Worm (Caenorhabditis elegans) whole organism, L3 larva: Measurements from ENCODE around the gene C16C4.17.

Experiments used
- R02D3.7 ChIP-seq: fragments of 150-350 bp; optimal IDR thresholded peaks from 2 replicates; lab custom pipeline; 2014; ENCODE audit warnings: missing biosample characterization, missing genetic modification characterization
- aly-2 ChIP-seq: fragments of 150-350 bp; optimal IDR thresholded peaks from 2 replicates; lab custom pipeline; 2014; ENCODE audit warnings: missing biosample characterization, missing genetic modification characterization
- ama-1 ChIP-seq: fragments of 150-350 bp; optimal IDR thresholded peaks from 2 replicates; lab custom pipeline; 2018
- ceh-28 ChIP-seq: fragments of 150-350 bp; optimal IDR thresholded peaks from 2 replicates; lab custom pipeline; 2014; ENCODE audit warnings: missing biosample characterization, missing genetic modification reagents, missing genetic modification characterization
- fos-1 ChIP-seq: fragments of 150-350 bp; optimal IDR thresholded peaks from 2 replicates; lab custom pipeline; 2014; ENCODE audit warnings: missing biosample characterization, missing genetic modification characterization
- jun-1 ChIP-seq: fragments of 150-350 bp; optimal IDR thresholded peaks from 2 replicates; lab custom pipeline; 2014; ENCODE audit warnings: missing biosample characterization, missing genetic modification reagents, missing genetic modification characterization
- nhr-237 ChIP-seq: fragments of 150-350 bp; optimal IDR thresholded peaks from 2 replicates; lab custom pipeline; 2014; ENCODE audit warnings: missing biosample characterization, missing genetic modification characterization
- nhr-28 ChIP-seq: fragments of 150-350 bp; optimal IDR thresholded peaks from 2 replicates; lab custom pipeline; 2014; ENCODE audit warnings: missing biosample characterization, missing genetic modification characterization
- snpc-4 ChIP-seq: fragments of 150-350 bp; optimal IDR thresholded peaks from 2 replicates; lab custom pipeline; 2014; ENCODE audit warnings: missing biosample characterization, missing genetic modification characterization

DNA sequence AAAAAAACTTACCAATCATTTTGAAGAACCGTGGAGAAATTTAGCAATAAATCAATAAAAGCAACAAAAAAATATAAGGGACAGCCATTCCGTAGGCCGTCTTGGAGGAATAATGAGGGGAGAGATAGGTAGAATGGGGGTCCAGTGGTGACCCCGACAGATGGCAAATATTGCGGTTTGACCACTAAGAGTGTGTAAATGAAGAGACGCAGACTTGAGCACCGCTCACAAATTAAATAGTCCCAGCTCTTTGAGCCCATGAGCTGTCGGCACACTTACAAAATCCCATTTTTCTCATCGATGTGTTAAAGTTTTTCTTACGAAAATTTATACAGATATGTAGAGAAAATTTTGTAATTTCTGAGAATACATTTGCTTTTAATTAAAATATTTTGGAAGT lies 43.6 kb upstream of the C16C4.17 start, which contains the start of gene fbxa-3:
- TF ChIP-seq jun-1 (tag; lab: Kevin White, UChicago) (no peak), fos-1 (tag; lab: Kevin White, UChicago) (no peak), snpc-4 (tag; lab: Kevin White, UChicago) (no peak), nhr-28 (tag; lab: Kevin White, UChicago) (no peak), R02D3.7 (tag; lab: Kevin White, UChicago) (no peak), ceh-28 (tag; lab: Kevin White, UChicago) (no peak), nhr-237 (tag; lab: Kevin White, UChicago) (no peak), ama-1 (lab: Kevin White, UChicago) (no peak), aly-2 (tag; lab: Kevin White, UChicago) (no peak)
